Fruit fly (Drosophila melanogaster): ENCODE measurements around the gene Naa60.

DNA sequence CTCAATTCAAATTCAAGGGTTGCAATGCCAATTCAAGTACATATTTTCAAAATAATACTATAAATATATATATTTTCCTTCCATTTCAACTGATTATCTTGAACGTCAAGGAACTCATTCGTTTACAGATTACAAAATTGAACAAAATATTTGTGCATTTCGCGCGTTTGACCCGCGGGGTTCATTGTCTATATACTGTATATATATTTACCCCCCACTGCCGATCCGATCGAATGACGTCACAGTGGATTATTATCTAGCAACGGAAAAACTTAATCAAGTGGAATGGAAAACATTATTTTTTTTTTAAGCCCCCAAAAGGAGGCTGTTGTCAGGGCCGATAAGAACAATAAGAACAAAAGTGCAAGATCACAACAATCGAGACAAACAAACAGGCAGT is 39.2 kb upstream of the Naa60 start:
- TF ChIP-seq CG10631 (GFP tag; optimal IDR thresholded peaks at IDR 0.05) (no peak), Gug (GFP tag; IDR thresholded peaks at IDR 0.05) (no peak), net (GFP tag; optimal IDR thresholded peaks at IDR 0.05) (no peak), CG6163 (GFP tag; IDR thresholded peaks at IDR 0.05) (no peak), CG1621 (tag; optimal IDR thresholded peaks at IDR 0.05) (no peak), CG11762 (GFP tag; optimal IDR thresholded peaks at IDR 0.05; ENCODE audit: insufficient read depth) (no peak), Eip93F (GFP tag; optimal IDR thresholded peaks at IDR 0.05) (no peak), dsx (GFP tag; optimal IDR thresholded peaks at IDR 0.05; ENCODE audit: poor library complexity, severe bottlenecking) (no peak), Hr39 (GFP tag; optimal IDR thresholded peaks at IDR 0.05) (no peak), Blimp-1 (GFP tag; optimal IDR thresholded peaks at IDR 0.05) (no peak)

All from whole organism, prepupa.